Worm (Caenorhabditis elegans) whole organism, L4 larva: Measurements from ENCODE around the gene F18A11.5.
"Not testable (repeated sequence)": the region's sequence is repeated elsewhere in the genome, so short reads cannot be mapped to it uniquely, and the experiment has no call there.

Experiments used
- D1046.2 ChIP-seq: fragments of 200-800 bp; sonication (Bioruptor generic); IDR thresholded peaks from 2 replicates; pipeline ENCODE4 v1.3.6; 2022; ENCODE audit warnings: missing genetic modification characterization, missing compliant biosample characterization
- F26F4.8 ChIP-seq: fragments of 200-800 bp; sonication (Bioruptor generic); conservative IDR thresholded peaks from 2 replicates; pipeline ENCODE4 v1.3.6; 2022; ENCODE audit warnings: missing genetic modification characterization, missing compliant biosample characterization
- F37D6.2 ChIP-seq: sonication (generic microtip); optimal IDR thresholded peaks from 2 replicates; lab custom pipeline; 2016; ENCODE audit warnings: mild to moderate bottlenecking, missing genetic modification characterization, missing compliant biosample characterization
- Y75B8A.6 ChIP-seq: fragments of 200-800 bp; sonication (Bioruptor generic); IDR thresholded peaks from 2 replicates; pipeline ENCODE4 v1.3.6; 2022; ENCODE audit warnings: missing genetic modification reagents, missing genetic modification characterization, missing compliant biosample characterization
- ceh-20 ChIP-seq: fragments of 200-800 bp; sonication (Bioruptor generic); IDR thresholded peaks from 2 replicates; pipeline ENCODE4 v1.3.6; 2022; ENCODE audit warnings: missing genetic modification reagents, missing genetic modification characterization, missing compliant biosample characterization
- ctbp-1 ChIP-seq: fragments of 200-800 bp; sonication (Bioruptor generic); IDR thresholded peaks from 2 replicates; pipeline ENCODE4 v1.3.6; 2022; ENCODE audit warnings: missing genetic modification reagents, missing genetic modification characterization, missing compliant biosample characterization
- daf-19 ChIP-seq: fragments of 200-800 bp; sonication (Bioruptor generic); conservative IDR thresholded peaks from 2 replicates; pipeline ENCODE4 v1.3.6; 2022; ENCODE audit warnings: missing genetic modification characterization, missing compliant biosample characterization
- dmd-6 ChIP-seq: fragments of 200-800 bp; sonication (Bioruptor generic); IDR thresholded peaks from 2 replicates; pipeline ENCODE4 v1.3.6; 2022; ENCODE audit warnings: missing genetic modification reagents, missing genetic modification characterization, missing compliant biosample characterization
- dmd-8 ChIP-seq: fragments of 200-800 bp; sonication (Bioruptor generic); IDR thresholded peaks from 2 replicates; pipeline ENCODE4 v1.3.6; 2022; ENCODE audit warnings: missing genetic modification characterization, missing compliant biosample characterization
- dmd-9 ChIP-seq: fragments of 200-800 bp; sonication (Bioruptor generic); IDR thresholded peaks from 2 replicates; pipeline ENCODE4 v1.3.6; 2022; ENCODE audit warnings: missing genetic modification reagents, missing genetic modification characterization, missing compliant biosample characterization
- dpl-1 ChIP-seq: fragments of 150-350 bp; optimal IDR thresholded peaks from 2 replicates; lab custom pipeline; 2014; ENCODE audit warnings: missing biosample characterization, missing genetic modification reagents, missing genetic modification characterization
- duxl-1 ChIP-seq: sonication (generic microtip); optimal IDR thresholded peaks from 2 replicates; lab custom pipeline; 2016; ENCODE audit warnings: mild to moderate bottlenecking, missing genetic modification characterization, moderate library complexity, missing compliant biosample characterization; ENCODE audit not compliant: poor library complexity
- dve-1 ChIP-seq: sonication (generic microtip); optimal IDR thresholded peaks from 2 replicates; lab custom pipeline; 2017; ENCODE audit warnings: antibody characterized with exemption, mild to moderate bottlenecking, missing genetic modification characterization, missing compliant biosample characterization; ENCODE audit not compliant: insufficient read depth
- hlh-11 ChIP-seq: fragments of 200-800 bp; sonication (Bioruptor generic); optimal IDR thresholded peaks from 2 replicates; lab custom pipeline; 2018; ENCODE audit warnings: mild to moderate bottlenecking, missing genetic modification characterization, missing compliant biosample characterization
- hlh-30 ChIP-seq: sonication (generic microtip); optimal IDR thresholded peaks from 2 replicates; lab custom pipeline; 2017; ENCODE audit warnings: antibody characterized with exemption, mild to moderate bottlenecking, missing genetic modification characterization, missing compliant biosample characterization; ENCODE audit not compliant: insufficient read depth
- hmg-1.1 ChIP-seq: fragments of 200-800 bp; sonication (Bioruptor generic); IDR thresholded peaks from 2 replicates; pipeline ENCODE4 v1.3.6; 2022; ENCODE audit warnings: missing genetic modification reagents, missing genetic modification characterization, missing compliant biosample characterization
- lim-7 ChIP-seq: fragments of 200-800 bp; sonication (Bioruptor generic); IDR thresholded peaks from 2 replicates; pipeline ENCODE4 v1.3.6; 2022; ENCODE audit warnings: missing genetic modification characterization, missing compliant biosample characterization
- lin-1 ChIP-seq: fragments of 200-800 bp; sonication (Bioruptor generic); IDR thresholded peaks from 2 replicates; pipeline ENCODE4 v1.3.6; 2022; ENCODE audit warnings: missing genetic modification reagents, missing genetic modification characterization, missing compliant biosample characterization
- lin-13 ChIP-seq: fragments of 150-350 bp; optimal IDR thresholded peaks from 2 replicates; lab custom pipeline; 2014; ENCODE audit warnings: missing biosample characterization, missing genetic modification reagents, missing genetic modification characterization
- lin-29 ChIP-seq: fragments of 200-800 bp; sonication (Bioruptor generic); IDR thresholded peaks from 2 replicates; pipeline ENCODE4 v1.3.6; 2022; ENCODE audit warnings: missing genetic modification reagents, missing genetic modification characterization, missing compliant biosample characterization
- lin-38 ChIP-seq: fragments of 200-800 bp; sonication (Bioruptor generic); IDR thresholded peaks from 2 replicates; pipeline ENCODE4 v1.3.6; 2022; ENCODE audit warnings: missing genetic modification reagents, missing genetic modification characterization, missing compliant biosample characterization
- madf-5 ChIP-seq, 2 experiments: fragments of 200-800 bp; sonication (Bioruptor generic); IDR thresholded peaks; 2 replicates each; pipeline ENCODE4 v1.3.6; 2022; ENCODE audit warnings: missing compliant biosample characterization in 2 of 2, missing genetic modification characterization in 2 of 2
- madf-9 ChIP-seq: fragments of 200-800 bp; sonication (Bioruptor generic); conservative IDR thresholded peaks from 2 replicates; pipeline ENCODE4 v1.3.6; 2022; ENCODE audit warnings: missing genetic modification reagents, missing genetic modification characterization, missing compliant biosample characterization
- mes-2 ChIP-seq: sonication (generic microtip); optimal IDR thresholded peaks from 2 replicates; lab custom pipeline; 2016; ENCODE audit warnings: missing genotype, mild to moderate bottlenecking, missing genetic modification characterization, missing compliant biosample characterization; ENCODE audit not compliant: poor library complexity, severe bottlenecking
- mxl-2 ChIP-seq: fragments of 200-800 bp; sonication (Bioruptor generic); conservative IDR thresholded peaks from 2 replicates; pipeline ENCODE4 v1.3.6; 2022; ENCODE audit warnings: missing genetic modification reagents, missing genetic modification characterization, missing compliant biosample characterization
- nhr-28 ChIP-seq: fragments of 150-350 bp; optimal IDR thresholded peaks from 2 replicates; lab custom pipeline; 2014; ENCODE audit warnings: missing biosample characterization, missing genetic modification characterization
- nhr-41 ChIP-seq: fragments of 200-800 bp; sonication (Bioruptor generic); IDR thresholded peaks from 2 replicates; pipeline ENCODE4 v1.3.6; 2022; ENCODE audit warnings: missing genetic modification reagents, missing genetic modification characterization, missing compliant biosample characterization
- nhr-42 ChIP-seq: fragments of 200-800 bp; sonication (Bioruptor generic); IDR thresholded peaks from 2 replicates; pipeline ENCODE4 v1.3.6; 2022; ENCODE audit warnings: missing genetic modification characterization, missing compliant biosample characterization
- nhr-48 ChIP-seq: sonication (generic microtip); optimal IDR thresholded peaks from 2 replicates; lab custom pipeline; 2016; ENCODE audit warnings: mild to moderate bottlenecking, missing genetic modification characterization, missing compliant biosample characterization
- pha-4 ChIP-seq, 2 experiments: fragments of 150-350 bp in 1 of 2; fragments of 200-800 bp in 1 of 2; sonication (Bioruptor generic) in 1 of 2; IDR thresholded peaks in 1 of 2; optimal IDR thresholded peaks in 1 of 2; 2 replicates each; pipeline versions ENCODE4 v1.3.6 to Lab custom; 2014 to 2022; ENCODE audit warnings: missing genetic modification characterization in 2 of 2, missing genetic modification reagents in 2 of 2, missing biosample characterization in 1 of 2, missing compliant biosample characterization in 1 of 2
- php-3 ChIP-seq: fragments of 200-800 bp; sonication (Bioruptor generic); IDR thresholded peaks from 2 replicates; pipeline ENCODE4 v1.3.6; 2022; ENCODE audit warnings: missing genetic modification reagents, missing genetic modification characterization, missing compliant biosample characterization
- rbr-2 ChIP-seq: sonication (generic microtip); optimal IDR thresholded peaks from 2 replicates; lab custom pipeline; 2016; ENCODE audit warnings: missing genotype, missing genetic modification characterization, missing compliant biosample characterization
- set-16 ChIP-seq: fragments of 200-800 bp; sonication (Bioruptor generic); IDR thresholded peaks from 2 replicates; pipeline ENCODE4 v1.3.6; 2022; ENCODE audit warnings: missing genetic modification reagents, missing genetic modification characterization, missing compliant biosample characterization
- snpc-1.2 ChIP-seq: fragments of 200-800 bp; sonication (Bioruptor generic); IDR thresholded peaks from 2 replicates; pipeline ENCODE4 v1.3.6; 2022; ENCODE audit warnings: missing genetic modification reagents, missing genetic modification characterization, missing compliant biosample characterization
- spr-1 ChIP-seq: sonication (generic microtip); optimal IDR thresholded peaks from 2 replicates; lab custom pipeline; 2016; ENCODE audit warnings: mild to moderate bottlenecking, missing genetic modification characterization, missing compliant biosample characterization
- tra-1 ChIP-seq: fragments of 200-800 bp; sonication (Bioruptor generic); IDR thresholded peaks from 2 replicates; pipeline ENCODE4 v1.3.6; 2022; ENCODE audit warnings: missing genetic modification reagents, missing genetic modification characterization, missing compliant biosample characterization
- unc-62 ChIP-seq, 3 experiments: fragments of 150-350 bp in 1 of 3; sonication (generic microtip); optimal IDR thresholded peaks in 2 of 3; peaks in 1 of 3; 1 replicate in 1 of 3; 2 replicates in 2 of 3; lab custom pipeline; 2014 to 2017; ENCODE audit warnings: missing biosample characterization in 3 of 3, missing genetic modification characterization in 3 of 3, missing genetic modification reagents in 3 of 3, missing genotype in 1 of 3
- vab-7 ChIP-seq: fragments of 200-800 bp; sonication (Bioruptor generic); IDR thresholded peaks from 2 replicates; pipeline ENCODE4 v1.3.6; 2022; ENCODE audit warnings: missing genetic modification reagents, missing genetic modification characterization, missing compliant biosample characterization
- zfp-3 ChIP-seq: fragments of 200-800 bp; sonication (Bioruptor generic); conservative IDR thresholded peaks from 2 replicates; pipeline ENCODE4 v1.3.6; 2022; ENCODE audit warnings: missing genetic modification reagents, missing genetic modification characterization, missing compliant biosample characterization
- ztf-7 ChIP-seq: fragments of 150-350 bp; optimal IDR thresholded peaks from 2 replicates; lab custom pipeline; 2014; ENCODE audit warnings: missing biosample characterization, missing genetic modification characterization

The F18A11.5 gene

ce11 chrII:13016381-13016780 lies 2.3 kb upstream of the F18A11.5 start (continued):
- TF ChIP-seq lim-7 (0 out of 2 replicates have a peak, but pooled peaks have one; percentile 37), mxl-2 (GFP tag; lab: Robert Waterston, UW) (peak; percentile 65), Y75B8A.6 (GFP tag; lab: Robert Waterston, UW) (0 out of 2 replicates have a peak, but pooled peaks have one; percentile 41), D1046.2 (GFP tag; lab: Robert Waterston, UW) (peak; percentile 60; the same call in 1 of the 2 replicates), ceh-20 (GFP tag; lab: Robert Waterston, UW) (peak; percentile 96), unc-62 (GFP tag; optimal IDR thresholded peaks at IDR 0.05 in 1 of 2; lab: Kevin White, UChicago) (peak in 1 of 2 experiments; percentile 16), hlh-11 (tag; lab: Kevin White, UChicago) (peak; percentile 69), set-16 (GFP tag; lab: Robert Waterston, UW) (peak; percentile 29; the same call in 1 of the 2 replicates), nhr-48 (tag; lab: Kevin White, UChicago) (peak; percentile 21), dmd-8 (GFP tag; lab: Robert Waterston, UW) (peak; percentile 65; the same call in 1 of the 2 replicates), dpl-1 (GFP tag; lab: Kevin White, UChicago) (peak; percentile 16), madf-5 (GFP tag; IDR thresholded peaks at IDR 0.05; lab: Robert Waterston, UW) (0 out of 4 replicates have a peak, but pooled peaks of 1 of the 2 experiments have one; percentile 46), lin-29 (peak; percentile 91), php-3 (GFP tag; lab: Robert Waterston, UW) (peak; percentile 81), zfp-3 (GFP tag; lab: Robert Waterston, UW) (peak; percentile 90), lin-1 (GFP tag; lab: Robert Waterston, UW) (peak; percentile 89), nhr-42 (GFP tag; lab: Robert Waterston, UW) (peak; percentile 95), nhr-41 (GFP tag; lab: Robert Waterston, UW) (peak; percentile 83), rbr-2 (tag; lab: Kevin White, UChicago) (peak; percentile 70), lin-38 (GFP tag; lab: Robert Waterston, UW) (peak; percentile 89), hmg-1.1 (GFP tag; lab: Robert Waterston, UW) (peak; percentile 92), spr-1 (tag; lab: Kevin White, UChicago) (peak; percentile 6), madf-9 (GFP tag; lab: Robert Waterston, UW) (peak; percentile 80), dve-1 (peak; percentile 63), tra-1 (GFP tag; lab: Robert Waterston, UW) (peak; percentile 88; the same call in 1 of the 2 replicates), F37D6.2 (peak; percentile 64), ctbp-1 (GFP tag; lab: Robert Waterston, UW) (peak; percentile 90), dmd-6 (GFP tag; lab: Robert Waterston, UW) (peak; percentile 96), snpc-1.2 (GFP tag; lab: Robert Waterston, UW) (0 out of 2 replicates have a peak, but pooled peaks have one; percentile 25), duxl-1 (peak; percentile 9), pha-4 (GFP tag; IDR thresholded peaks at IDR 0.05; lab: Robert Waterston, UW) (peak; percentile 94), nhr-28 (tag; lab: Kevin White, UChicago) (peak; percentile 33)
- TF ChIP-seq unc-62, pha-4 (tag; optimal IDR thresholded peaks at IDR 0.05; lab: Kevin White, UChicago): not testable (repeated sequence)
- TF ChIP-seq, all 104 proteins: peak for 48; not testable (repeated sequence) for 56

ce11 chrII:13012684-13013083 lies 1.4 kb downstream of the F18A11.5 start:
- TF ChIP-seq F26F4.8 (GFP tag; lab: Robert Waterston, UW): no peak
- no peak for TF ChIP-seq ztf-7 (tag; lab: Kevin White, UChicago)
- no peak for TF ChIP-seq ctbp-1 (GFP tag; lab: Robert Waterston, UW)
- TF ChIP-seq unc-62 (GFP tag; optimal IDR thresholded peaks at IDR 0.05 in 1 of 2; lab: Kevin White, UChicago): peak in 1 of 2 experiments; percentile 29
- TF ChIP-seq unc-62 (tag; optimal IDR thresholded peaks at IDR 0.05; lab: Kevin White, UChicago): no peak
- no peak for TF ChIP-seq vab-7 (GFP tag; lab: Robert Waterston, UW)
- TF ChIP-seq dpl-1 (GFP tag; lab: Kevin White, UChicago): no peak
- no peak for TF ChIP-seq hlh-30 (tag; lab: Kevin White, UChicago)
- 0 out of 2 replicates have a peak, but pooled peaks have one; percentile 17 for TF ChIP-seq dmd-9 (GFP tag; lab: Robert Waterston, UW)
- TF ChIP-seq tra-1 (GFP tag; lab: Robert Waterston, UW): 0 out of 2 replicates have a peak, but pooled peaks have one; percentile 37
- 0 out of 2 replicates have a peak, but pooled peaks have one; percentile 55 for TF ChIP-seq D1046.2 (GFP tag; lab: Robert Waterston, UW)
- no peak for TF ChIP-seq lin-13
- TF ChIP-seq lim-7: no peak
- TF ChIP-seq mes-2: no peak
- 0 out of 2 replicates have a peak, but pooled peaks have one; percentile 18 for TF ChIP-seq dmd-6 (GFP tag; lab: Robert Waterston, UW)
- no peak for TF ChIP-seq daf-19
- TF ChIP-seq, all 104 proteins: peak for 5
